Worm (Caenorhabditis elegans) whole organism, early embryonic: Measurements from ENCODE around the gene W02H5.2.

ENCODE experiments used
- B0310.2 ChIP-seq: sonication (generic microtip); optimal IDR thresholded peaks from 2 replicates; lab custom pipeline; 2016; ENCODE audit warnings: mild to moderate bottlenecking, missing genetic modification characterization, missing compliant biosample characterization
- F13C5.2 ChIP-seq: sonication (generic microtip); optimal IDR thresholded peaks from 2 replicates; lab custom pipeline; 2017; ENCODE audit warnings: mild to moderate bottlenecking, missing genetic modification characterization, inconsistent platforms, missing compliant biosample characterization
- aly-1 ChIP-seq: sonication (generic microtip); optimal IDR thresholded peaks from 2 replicates; lab custom pipeline; 2016; ENCODE audit warnings: missing genetic modification characterization, missing compliant biosample characterization
- ama-1 ChIP-seq: fragments of 150-350 bp; optimal IDR thresholded peaks from 2 replicates; lab custom pipeline; 2014
- ceh-13 ChIP-seq: fragments of 200-800 bp; sonication (Bioruptor generic); optimal IDR thresholded peaks from 2 replicates; lab custom pipeline; 2018; ENCODE audit warnings: mild to moderate bottlenecking, missing genetic modification characterization, missing compliant biosample characterization
- ceh-36 ChIP-seq: sonication (generic microtip); optimal IDR thresholded peaks from 2 replicates; lab custom pipeline; 2016; ENCODE audit warnings: missing genetic modification characterization, inconsistent platforms, missing compliant biosample characterization
- ets-7 ChIP-seq: sonication (generic microtip); optimal IDR thresholded peaks from 2 replicates; lab custom pipeline; 2016; ENCODE audit warnings: missing genotype, missing genetic modification characterization, missing compliant biosample characterization
- flt-1 ChIP-seq: fragments of 200-800 bp; sonication (Bioruptor generic); IDR thresholded peaks from 2 replicates; pipeline ENCODE4 v1.3.6; 2022; ENCODE audit warnings: missing genetic modification characterization, missing compliant biosample characterization
- hmbx-1 ChIP-seq: sonication (generic microtip); optimal IDR thresholded peaks from 2 replicates; lab custom pipeline; 2016; ENCODE audit warnings: mild to moderate bottlenecking, missing genetic modification characterization, missing compliant biosample characterization
- hmg-4 ChIP-seq: fragments of 200-800 bp; sonication (Bioruptor generic); optimal IDR thresholded peaks from 2 replicates; lab custom pipeline; 2018; ENCODE audit warnings: mild to moderate bottlenecking, missing genetic modification characterization, missing compliant biosample characterization
- hnd-1 ChIP-seq: sonication (generic microtip); optimal IDR thresholded peaks from 2 replicates; lab custom pipeline; 2016; ENCODE audit warnings: missing genetic modification characterization, missing compliant biosample characterization
- pes-1 ChIP-seq: fragments of 200-800 bp; sonication (Bioruptor generic); IDR thresholded peaks from 2 replicates; pipeline ENCODE4 v1.3.6; 2022; ENCODE audit warnings: missing genetic modification reagents, missing genetic modification characterization, missing compliant biosample characterization
- scrt-1 ChIP-seq: fragments of 200-800 bp; sonication (Bioruptor generic); IDR thresholded peaks from 2 replicates; pipeline ENCODE4 v1.3.6; 2022; ENCODE audit warnings: missing genetic modification characterization, missing compliant biosample characterization
- sea-1 ChIP-seq: fragments of 200-800 bp; sonication (Bioruptor generic); conservative IDR thresholded peaks from 2 replicates; pipeline ENCODE4 v1.3.6; 2022; ENCODE audit warnings: missing genetic modification characterization, missing compliant biosample characterization
- tbx-11 ChIP-seq: fragments of 200-800 bp; sonication (Bioruptor generic); IDR thresholded peaks from 2 replicates; pipeline ENCODE4 v1.3.6; 2022; ENCODE audit warnings: missing genetic modification characterization, missing compliant biosample characterization
- tbx-37 ChIP-seq: fragments of 200-800 bp; sonication (Bioruptor generic); conservative IDR thresholded peaks from 2 replicates; pipeline ENCODE4 v1.3.6; 2022; ENCODE audit warnings: missing genetic modification reagents, missing genetic modification characterization, missing compliant biosample characterization
- tra-4 ChIP-seq: sonication (generic microtip); optimal IDR thresholded peaks from 2 replicates; lab custom pipeline; 2017; ENCODE audit warnings: missing genetic modification characterization, missing compliant biosample characterization

Gene W02H5.2

DNA sequence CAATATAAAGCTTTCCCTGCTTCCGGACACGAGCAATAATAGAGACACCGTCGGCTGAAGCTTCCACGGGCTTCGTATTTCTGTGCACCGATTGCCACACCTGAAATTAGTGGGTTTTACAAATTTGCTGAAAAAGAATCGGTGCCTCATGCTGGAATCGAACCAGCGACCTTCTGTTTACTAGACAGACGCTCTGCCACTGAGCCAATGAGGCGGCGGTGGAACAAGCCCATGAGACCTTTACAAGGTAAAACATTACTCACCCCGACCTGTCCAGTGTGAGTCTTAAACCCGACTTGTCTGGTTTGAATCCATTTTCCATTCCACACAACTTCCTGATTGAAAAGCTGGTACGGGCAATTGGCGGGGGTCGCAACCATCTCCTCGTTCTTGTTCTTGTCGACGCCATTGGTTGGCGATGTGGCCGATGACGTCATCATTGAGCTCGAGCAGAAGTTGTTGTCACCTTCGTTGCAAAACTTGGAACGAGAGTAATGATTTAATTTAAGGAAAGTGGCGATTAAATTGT is 25.5 kb downstream of the W02H5.2 start, which contains the start of gene ndx-2:
Gene ndx-2 (minus strand): TSS at position 479 of the 529 bp plus-strand sequence.
- TF ChIP-seq hmg-4 (GFP tag; lab: Kevin White, UChicago) = peak; percentile 31
- TF ChIP-seq scrt-1 (GFP tag; lab: Robert Waterston, UW) = no peak
- TF ChIP-seq aly-1 (tag; lab: Kevin White, UChicago) = no peak
- TF ChIP-seq sea-1 (GFP tag; lab: Robert Waterston, UW) = 0 out of 2 replicates have a peak, but pooled peaks have one; percentile 55
- peak; percentile 57 for TF ChIP-seq pes-1 (GFP tag; lab: Robert Waterston, UW)

DNA sequence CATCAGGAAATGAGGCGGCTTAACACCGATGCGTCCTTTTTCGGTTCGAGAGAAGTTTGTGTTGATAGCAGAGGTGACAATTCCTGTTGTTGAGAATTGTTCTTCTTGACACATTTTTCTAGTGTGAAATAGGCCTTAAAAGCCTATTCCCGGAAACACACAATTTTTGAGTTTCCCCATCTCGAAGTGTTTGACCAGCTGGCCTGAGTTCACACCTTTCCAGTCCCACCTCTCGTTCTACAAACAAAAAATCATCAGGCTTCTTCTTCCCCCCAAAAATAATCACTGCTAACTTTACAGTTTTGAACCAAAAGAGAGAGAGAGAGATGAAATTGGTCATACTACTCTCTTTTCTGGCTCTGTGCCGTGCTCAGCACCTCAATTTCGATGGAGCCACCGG is 27.5 kb downstream of the W02H5.2 start, which contains the start of gene W02G9.4:
Gene W02G9.4 (plus strand): TSS at position 301 of the 400 bp plus-strand sequence.
- TF ChIP-seq F13C5.2 (tag; lab: Kevin White, UChicago) = no peak
- no peak for TF ChIP-seq ceh-36 (tag; lab: Kevin White, UChicago)
- TF ChIP-seq pes-1 (GFP tag; lab: Robert Waterston, UW) = no peak
- TF ChIP-seq aly-1 (tag; lab: Kevin White, UChicago) = no peak
- no peak for TF ChIP-seq tra-4 (tag; lab: Kevin White, UChicago)
- TF ChIP-seq ceh-13 = no peak
- no peak for TF ChIP-seq hmg-4 (GFP tag; lab: Kevin White, UChicago)
- TF ChIP-seq ets-7 (tag; lab: Kevin White, UChicago) = no peak
- no peak for TF ChIP-seq ama-1 (lab: Kevin White, UChicago)
- no peak for TF ChIP-seq flt-1
- no peak for TF ChIP-seq B0310.2 (tag; lab: Kevin White, UChicago)
- no peak for TF ChIP-seq scrt-1 (GFP tag; lab: Robert Waterston, UW)
- no peak for TF ChIP-seq hmbx-1 (tag; lab: Kevin White, UChicago)
- no peak for TF ChIP-seq sea-1 (GFP tag; lab: Robert Waterston, UW)
- no peak for TF ChIP-seq tbx-37
- TF ChIP-seq hnd-1 (tag; lab: Kevin White, UChicago) = no peak
- no peak for TF ChIP-seq tbx-11

DNA sequence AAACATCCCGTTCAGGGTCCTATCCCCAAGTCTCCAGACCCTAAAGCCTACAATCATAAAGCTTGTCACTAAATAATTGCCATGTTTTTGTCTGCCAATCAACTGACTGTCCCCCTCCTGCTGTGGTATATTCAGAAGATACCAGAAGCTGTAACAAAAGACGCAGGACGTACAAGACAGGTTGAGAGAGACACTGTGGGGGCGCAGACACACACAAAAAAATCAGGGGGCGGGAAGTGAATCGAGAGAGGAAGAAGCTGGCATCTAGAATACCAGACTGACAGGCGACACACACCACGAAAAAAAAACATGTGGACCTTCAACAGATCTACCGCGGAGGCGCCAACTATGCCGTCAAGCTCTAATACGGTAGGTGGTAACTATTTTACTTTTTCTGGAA is 32.0 kb downstream of the W02H5.2 start, which contains the start of gene kel-8:
Gene kel-8 (plus strand): TSS at position 301 of the 400 bp plus-strand sequence.
- TF ChIP-seq ets-7 (tag; lab: Kevin White, UChicago) (no peak), ceh-13 (no peak), scrt-1 (GFP tag; lab: Robert Waterston, UW) (no peak), ama-1 (lab: Kevin White, UChicago) (no peak), hmg-4 (GFP tag; lab: Kevin White, UChicago) (no peak), hmbx-1 (tag; lab: Kevin White, UChicago) (no peak), hnd-1 (tag; lab: Kevin White, UChicago) (no peak), tra-4 (tag; lab: Kevin White, UChicago) (no peak)

DNA sequence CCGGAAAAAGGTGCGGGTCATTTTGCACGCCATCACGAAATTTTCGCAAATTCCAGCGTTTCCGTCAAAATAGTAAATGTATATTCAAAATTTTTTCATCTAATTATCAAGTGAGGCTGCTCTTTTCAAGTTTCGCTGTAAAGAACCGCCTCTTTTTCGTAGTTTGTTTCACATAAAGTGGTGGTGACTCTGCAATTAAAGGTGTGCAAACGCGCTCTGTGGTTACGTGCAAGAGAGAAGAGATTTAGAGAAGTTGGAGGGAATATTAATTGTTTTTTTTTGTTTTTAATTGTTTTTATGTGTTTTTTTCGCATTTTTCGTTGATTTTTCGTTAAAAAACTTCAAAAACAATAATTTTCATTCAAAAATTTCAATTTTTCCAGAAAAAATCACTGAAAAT is 33.5 kb downstream of the W02H5.2 start, which contains the start of gene W02G9.3:
Gene W02G9.3 (plus strand): TSS at position 384 of the 400 bp plus-strand sequence.
- TF ChIP-seq F13C5.2 (tag; lab: Kevin White, UChicago) (peak; percentile 48), ceh-36 (tag; lab: Kevin White, UChicago) (no peak), aly-1 (tag; lab: Kevin White, UChicago) (no peak), B0310.2 (tag; lab: Kevin White, UChicago) (no peak), hnd-1 (tag; lab: Kevin White, UChicago) (no peak), tbx-37 (no peak)

DNA sequence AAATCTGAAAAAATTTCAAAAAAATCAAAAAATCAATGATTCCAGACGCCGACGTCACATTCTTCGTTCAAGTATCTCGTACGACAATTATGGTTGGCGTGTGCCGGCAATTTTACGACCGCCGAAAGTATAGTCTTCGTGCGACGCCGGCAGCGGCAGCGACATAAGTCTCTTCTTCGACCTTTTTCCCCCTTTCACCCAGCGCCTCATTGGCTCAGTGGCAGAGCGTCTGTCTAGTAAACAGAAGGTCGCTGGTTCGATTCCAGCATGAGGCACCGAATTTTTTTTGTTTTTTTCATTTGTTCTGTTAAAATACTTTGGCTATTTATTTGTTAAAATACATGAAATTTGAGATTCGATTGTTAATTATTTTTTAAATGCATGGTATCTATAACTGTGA is 34.7 kb downstream of the W02H5.2 start:
- TF ChIP-seq tbx-37 (peak; percentile 58), tra-4 (tag; lab: Kevin White, UChicago) (peak; percentile 33), ceh-13 (peak; percentile 53), hmg-4 (GFP tag; lab: Kevin White, UChicago) (peak; percentile 77), tbx-11 (peak; percentile 92), ceh-36 (tag; lab: Kevin White, UChicago) (peak; percentile 60), hnd-1 (tag; lab: Kevin White, UChicago) (peak; percentile 45), ets-7 (tag; lab: Kevin White, UChicago) (peak; percentile 15), B0310.2 (tag; lab: Kevin White, UChicago) (peak; percentile 61), F13C5.2 (tag; lab: Kevin White, UChicago) (peak; percentile 6), flt-1 (peak; percentile 85), pes-1 (GFP tag; lab: Robert Waterston, UW) (peak; percentile 91), hmbx-1 (tag; lab: Kevin White, UChicago) (no peak), aly-1 (tag; lab: Kevin White, UChicago) (peak; percentile 84), ama-1 (lab: Kevin White, UChicago) (no peak), sea-1 (GFP tag; lab: Robert Waterston, UW) (peak; percentile 83; the same call in 1 of the 2 replicates), scrt-1 (GFP tag; lab: Robert Waterston, UW) (peak; percentile 72; the same call in 1 of the 2 replicates)

DNA sequence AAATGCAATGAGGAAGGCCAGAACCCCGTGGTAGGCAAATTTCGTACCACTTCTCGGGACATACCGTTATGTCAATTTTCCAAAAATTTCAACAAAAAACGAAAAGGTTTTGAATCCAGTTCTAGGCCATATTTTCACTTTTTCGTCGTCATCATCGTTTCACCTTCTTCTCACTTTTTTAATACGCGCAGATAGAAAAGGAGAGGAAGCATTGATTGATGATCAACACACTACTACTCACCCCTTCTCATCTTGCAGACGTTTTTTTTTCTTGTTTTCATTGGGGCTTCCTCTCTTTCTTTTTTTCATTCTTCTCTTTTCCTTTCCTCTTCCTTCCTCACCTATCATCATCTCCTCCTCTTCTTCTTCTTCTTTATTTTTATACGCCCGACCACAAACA is 36.6 kb downstream of the W02H5.2 start:
- TF ChIP-seq ama-1 (lab: Kevin White, UChicago) (no peak), pes-1 (GFP tag; lab: Robert Waterston, UW) (no peak), hmg-4 (GFP tag; lab: Kevin White, UChicago) (no peak), ceh-36 (tag; lab: Kevin White, UChicago) (no peak), flt-1 (no peak), ceh-13 (no peak), hnd-1 (tag; lab: Kevin White, UChicago) (no peak), tbx-37 (no peak)

DNA sequence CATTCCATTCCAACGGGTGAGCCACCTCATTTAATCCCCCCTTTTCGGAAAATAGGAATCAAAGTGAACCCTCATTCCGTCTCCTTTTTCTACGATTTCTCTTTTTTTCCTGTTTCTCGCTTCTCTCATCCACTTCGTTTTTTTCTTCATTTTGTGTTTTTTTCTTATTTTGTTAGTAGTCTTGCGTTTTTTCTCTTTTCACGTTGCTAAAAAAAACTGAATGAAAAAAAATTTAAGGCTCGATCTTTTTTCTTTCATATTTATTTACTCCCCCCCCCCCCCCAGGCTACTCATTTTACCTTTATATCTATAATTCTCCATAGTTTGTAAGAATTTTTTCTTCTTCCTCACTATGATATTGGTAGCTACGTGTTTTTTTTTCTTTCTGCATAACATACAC is 38.5 kb downstream of the W02H5.2 start:
- no peak for TF ChIP-seq hnd-1 (tag; lab: Kevin White, UChicago)
- TF ChIP-seq ceh-13 = no peak
- TF ChIP-seq aly-1 (tag; lab: Kevin White, UChicago) = no peak
- no peak for TF ChIP-seq tbx-11
- no peak for TF ChIP-seq sea-1 (GFP tag; lab: Robert Waterston, UW)
- no peak for TF ChIP-seq ets-7 (tag; lab: Kevin White, UChicago)
- TF ChIP-seq flt-1 = no peak
- TF ChIP-seq ceh-36 (tag; lab: Kevin White, UChicago) = no peak
- no peak for TF ChIP-seq scrt-1 (GFP tag; lab: Robert Waterston, UW)
- TF ChIP-seq tbx-37 = no peak
- TF ChIP-seq B0310.2 (tag; lab: Kevin White, UChicago) = no peak
- TF ChIP-seq ama-1 (lab: Kevin White, UChicago) = no peak
- no peak for TF ChIP-seq hmg-4 (GFP tag; lab: Kevin White, UChicago)
- no peak for TF ChIP-seq hmbx-1 (tag; lab: Kevin White, UChicago)
- no peak for TF ChIP-seq pes-1 (GFP tag; lab: Robert Waterston, UW)
- TF ChIP-seq F13C5.2 (tag; lab: Kevin White, UChicago) = no peak
- no peak for TF ChIP-seq tra-4 (tag; lab: Kevin White, UChicago)
